Fruit fly (Drosophila melanogaster): ENCODE data around the gene CG17328.
A peak's percentile ranks its signal among the peaks of the same experiment; 100 is the strongest.

CG17328 gene

DNA sequence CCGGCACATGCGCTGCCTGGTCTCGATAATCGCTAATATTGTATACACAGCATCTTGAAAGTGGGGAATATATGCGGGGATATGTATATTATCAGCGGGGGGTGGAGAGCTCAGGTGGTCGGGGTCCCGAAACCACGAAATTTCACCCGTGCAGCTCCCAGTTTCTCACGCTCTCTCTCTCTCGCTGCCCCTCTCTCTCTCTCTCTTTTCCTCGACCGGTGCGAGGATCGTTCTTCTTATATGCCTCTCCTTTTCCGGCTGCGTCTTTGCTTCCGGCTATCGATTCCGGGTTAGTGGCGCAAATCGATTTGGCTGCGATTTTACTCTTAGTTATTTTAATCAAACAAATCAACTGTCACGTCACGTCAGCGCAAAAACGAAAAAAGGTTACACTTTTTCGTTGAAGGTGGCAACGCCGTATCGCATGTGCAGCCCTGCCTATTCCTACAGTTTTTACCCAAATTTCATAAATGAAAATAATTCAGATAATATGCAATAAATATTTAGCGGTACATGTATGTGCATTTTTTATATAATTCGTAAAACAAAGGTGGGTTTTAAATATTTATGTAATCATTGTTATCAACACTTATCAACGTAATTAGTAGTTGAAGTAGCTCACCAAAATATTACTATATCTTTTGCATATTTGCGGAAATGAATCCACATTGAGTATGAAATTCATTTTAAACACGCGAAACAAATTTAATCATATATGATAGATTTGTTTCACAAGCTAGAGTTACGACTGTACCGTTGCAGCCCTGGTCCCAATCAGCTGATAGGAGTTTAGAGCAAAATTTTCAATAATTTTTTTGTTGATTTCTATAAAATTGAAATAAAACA, at the start of gene CG17328, which contains the start of gene heix (continued):
- TF ChIP-seq bsh (GFP tag; optimal IDR thresholded peaks at IDR 0.05) (peak in 1 of 2 experiments; percentile 61), sna (GFP tag; IDR thresholded peaks at IDR 0.05; ENCODE audit: partially characterized antibody) (no peak), CG2199 (GFP tag; IDR thresholded peaks at IDR 0.05) (peak; percentile 55; the same call in 1 of the 3 replicates), Opbp (GFP tag; IDR thresholded peaks at IDR 0.05; ENCODE audit: partially characterized antibody) (0 out of 3 replicates have a peak, but pooled peaks have one; percentile 24), ap (GFP tag; IDR thresholded peaks at IDR 0.05) (no peak), ato (GFP tag; IDR thresholded peaks at IDR 0.05; ENCODE audit: partially characterized antibody) (0 out of 2 replicates have a peak, but pooled peaks have one; percentile 16), CG18599 (GFP tag; optimal IDR thresholded peaks at IDR 0.05) (peak; percentile 72), Lpt (GFP tag; optimal IDR thresholded peaks at IDR 0.05) (no peak), Side (GFP tag; optimal IDR thresholded peaks at IDR 0.05) (peak; percentile 32), CG31388 (GFP tag; optimal IDR thresholded peaks at IDR 0.05) (peak; percentile 6), Sry-β (GFP tag; optimal IDR thresholded peaks at IDR 0.05) (no peak), ssp (GFP tag; IDR thresholded peaks at IDR 0.05) (peak; percentile 43), Hr3 (GFP tag; optimal IDR thresholded peaks at IDR 0.05) (peak; percentile 73), row (GFP tag; IDR thresholded peaks at IDR 0.05) (peak; percentile 89), hth (optimal IDR thresholded peaks at IDR 0.05) (no peak), chm (GFP tag; IDR thresholded peaks at IDR 0.05) (peak; percentile 28; the same call in 1 of the 2 replicates), CG3281 (GFP tag; optimal IDR thresholded peaks at IDR 0.05) (peak; percentile 72), tio (GFP tag; optimal IDR thresholded peaks at IDR 0.05) (peak; percentile 80), phol (tag; optimal IDR thresholded peaks at IDR 0.05) (peak; percentile 79), CG11696 (GFP tag; IDR thresholded peaks at IDR 0.05) (no peak; the same call in 1 of the 2 replicates), CG43689 (GFP tag; IDR thresholded peaks at IDR 0.05) (no peak), tna (GFP tag; IDR thresholded peaks at IDR 0.05; ENCODE audit: partially characterized antibody) (no peak), CG3163 (GFP tag; optimal IDR thresholded peaks at IDR 0.05) (no peak), Bteb2 (GFP tag; optimal IDR thresholded peaks at IDR 0.05) (peak; percentile 49), Lim3 (GFP tag; IDR thresholded peaks at IDR 0.05) (no peak), CG15479 (GFP tag; optimal IDR thresholded peaks at IDR 0.05) (peak; percentile 73), Sin3A (optimal IDR thresholded peaks at IDR 0.05) (peak; percentile 80), CG4707 (GFP tag; optimal IDR thresholded peaks at IDR 0.05) (no peak), CG8924 (tag; optimal IDR thresholded peaks at IDR 0.05) (peak; percentile 82), crp (GFP tag; optimal IDR thresholded peaks at IDR 0.05) (peak; percentile 37 to 94), lilli (GFP tag; optimal IDR thresholded peaks at IDR 0.05) (peak; percentile 84), lov (optimal IDR thresholded peaks at IDR 0.05) (no peak), lov (GFP tag; IDR thresholded peaks at IDR 0.05) (no peak), Ets97D (GFP tag; optimal IDR thresholded peaks at IDR 0.05) (peak; percentile 74), org-1 (GFP tag; optimal IDR thresholded peaks at IDR 0.05) (peak; percentile 20), CG6854 (GFP tag; optimal IDR thresholded peaks at IDR 0.05) (peak; percentile 26), ewg (GFP tag; optimal IDR thresholded peaks at IDR 0.05) (peak; percentile 48), Neu2 (GFP tag; optimal IDR thresholded peaks at IDR 0.05; ENCODE audit: borderline replicate concordance) (no peak), dan (GFP tag; IDR thresholded peaks at IDR 0.05) (no peak), ttk (GFP tag; IDR thresholded peaks at IDR 0.05) (peak; percentile 68), grn (GFP tag; optimal IDR thresholded peaks at IDR 0.05) (no peak), nau (GFP tag; optimal IDR thresholded peaks at IDR 0.05) (no peak), CG12391 (tag; optimal IDR thresholded peaks at IDR 0.05) (peak; percentile 82), slbo (GFP tag; IDR thresholded peaks at IDR 0.05) (peak; percentile 89), pzg (GFP tag; optimal IDR thresholded peaks at IDR 0.05) (peak; percentile 61), oc (tag; optimal IDR thresholded peaks at IDR 0.05) (no peak), CG14667 (GFP tag; IDR thresholded peaks at IDR 0.05) (no peak; the same call in 1 of the 2 replicates), sisA (GFP tag; IDR thresholded peaks at IDR 0.05) (peak; percentile 80), stwl (tag; optimal IDR thresholded peaks at IDR 0.05) (peak; percentile 46)

Measured in whole organism, embryonic.